Worm (Caenorhabditis elegans) whole organism, L4/young adult: ENCODE data around the gene K08H10.6.

Source experiments
- dao-5 ChIP-seq: sonication (generic microtip); optimal IDR thresholded peaks from 2 replicates; lab custom pipeline; 2016; ENCODE audit warnings: missing genotype, missing genetic modification characterization, moderate library complexity, missing compliant biosample characterization
- him-1 ChIP-seq: sonication (generic microtip); optimal IDR thresholded peaks from 2 replicates; lab custom pipeline; 2016; ENCODE audit warnings: missing genotype, missing genetic modification reagents, missing genetic modification characterization, missing compliant biosample characterization

DNA sequence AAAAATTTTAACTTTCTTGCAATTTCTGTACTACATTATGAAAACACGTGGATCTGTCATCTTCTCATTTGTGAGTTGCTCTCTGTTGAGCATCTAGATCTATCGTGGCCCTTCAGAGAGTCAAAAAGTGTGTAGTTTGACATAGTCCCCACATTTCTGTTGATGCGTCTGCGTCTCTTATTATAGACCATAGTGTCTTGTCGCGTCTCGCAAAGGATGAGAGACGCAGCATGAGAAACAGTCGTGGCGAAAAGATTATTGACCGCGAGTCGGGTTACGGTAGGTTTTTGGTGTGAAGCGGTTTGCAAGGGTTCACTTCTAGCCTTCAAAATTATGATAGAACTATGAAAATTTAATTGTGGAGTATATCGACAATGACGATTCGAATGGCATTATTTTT is 46.6 kb upstream of the K08H10.6 start:
- peak; percentile 29 for TF ChIP-seq him-1 (tag; lab: Kevin White, UChicago)
- TF ChIP-seq dao-5 = no peak
